Fruit fly (Drosophila melanogaster) whole organism, embryonic: ENCODE results near the gene CG13041.

Experiments used
- B-H2 ChIP-seq: fragments of 200-800 bp; sonication (Bioruptor generic); optimal IDR thresholded peaks from 2 replicates; lab custom pipeline; 2018; ENCODE audit warnings: missing biosample characterization, mild to moderate bottlenecking, missing genetic modification characterization
- CG11247 ChIP-seq: fragments of 200-800 bp; sonication (Bioruptor generic); IDR thresholded peaks from 2 replicates; pipeline ENCODE4 v1.3.6; 2022; ENCODE audit warnings: missing biosample characterization, missing genetic modification characterization
- CG11695 ChIP-seq: fragments of 200-800 bp; sonication (Bioruptor generic); IDR thresholded peaks from 3 replicates; pipeline ENCODE4 v1.3.6; 2022; ENCODE audit warnings: missing biosample characterization, missing genetic modification characterization
- CG12219 ChIP-seq: fragments of 200-800 bp; sonication (Bioruptor generic); optimal IDR thresholded peaks from 3 replicates; lab custom pipeline; 2018; ENCODE audit warnings: missing biosample characterization, mild to moderate bottlenecking, missing genetic modification characterization
- CG13775 ChIP-seq: fragments of 200-800 bp; sonication (Bioruptor generic); optimal IDR thresholded peaks from 3 replicates; lab custom pipeline; 2017; ENCODE audit warnings: missing biosample characterization, mild to moderate bottlenecking, missing genetic modification characterization
- CG14014 ChIP-seq: fragments of 200-800 bp; sonication (Bioruptor generic); IDR thresholded peaks from 2 replicates; pipeline ENCODE4 v1.3.6; 2022; ENCODE audit warnings: missing biosample characterization, missing genetic modification characterization
- CG14710 ChIP-seq: fragments of 200-800 bp; sonication (Bioruptor generic); optimal IDR thresholded peaks from 3 replicates; lab custom pipeline; 2019; ENCODE audit warnings: missing biosample characterization, mild to moderate bottlenecking, missing genetic modification characterization, moderate library complexity
- CG16813 ChIP-seq: fragments of 200-800 bp; sonication (Bioruptor generic); IDR thresholded peaks from 3 replicates; pipeline ENCODE4 v1.3.6; 2022; ENCODE audit warnings: missing biosample characterization, missing genetic modification characterization; ENCODE audit not compliant: partially characterized antibody
- CG16863 ChIP-seq: fragments of 200-800 bp; sonication (Bioruptor generic); optimal IDR thresholded peaks from 3 replicates; lab custom pipeline; 2016; ENCODE audit warnings: missing biosample characterization, missing genetic modification characterization
- CG17912 ChIP-seq: fragments of 200-800 bp; sonication (Bioruptor generic); optimal IDR thresholded peaks from 2 replicates; lab custom pipeline; 2018; ENCODE audit warnings: missing biosample characterization, mild to moderate bottlenecking, missing genetic modification characterization
- CG2202 ChIP-seq: fragments of 200-800 bp; sonication (Bioruptor generic); optimal IDR thresholded peaks from 2 replicates; lab custom pipeline; 2018; ENCODE audit warnings: missing biosample characterization, mild to moderate bottlenecking, missing genetic modification characterization
- CG32767 ChIP-seq: fragments of 200-800 bp; sonication (Bioruptor generic); IDR thresholded peaks from 2 replicates; pipeline ENCODE4 v1.3.6; 2022; ENCODE audit warnings: missing biosample characterization, missing genetic modification characterization
- CG34376 ChIP-seq: fragments of 200-800 bp; sonication (Bioruptor generic); optimal IDR thresholded peaks from 2 replicates; lab custom pipeline; 2018; ENCODE audit warnings: missing biosample characterization, mild to moderate bottlenecking, missing genetic modification characterization
- CG6654 ChIP-seq: fragments of 200-800 bp; sonication (Bioruptor generic); optimal IDR thresholded peaks from 2 replicates; lab custom pipeline; 2017; ENCODE audit warnings: missing biosample characterization, mild to moderate bottlenecking, missing genetic modification characterization
- CG7556 ChIP-seq: fragments of 200-800 bp; sonication (Bioruptor generic); optimal IDR thresholded peaks from 2 replicates; lab custom pipeline; 2017; ENCODE audit warnings: missing biosample characterization, mild to moderate bottlenecking, missing genetic modification characterization
- CG8765 ChIP-seq: fragments of 200-800 bp; sonication (Bioruptor generic); IDR thresholded peaks from 2 replicates; pipeline ENCODE4 v1.3.6; 2022; ENCODE audit warnings: missing biosample characterization, missing genetic modification characterization
- CG8944 ChIP-seq: fragments of 200-800 bp; sonication (Bioruptor generic); optimal IDR thresholded peaks from 3 replicates; lab custom pipeline; 2016; ENCODE audit warnings: missing biosample characterization, missing genetic modification characterization
- CG9727 ChIP-seq: fragments of 200-800 bp; sonication (Bioruptor generic); optimal IDR thresholded peaks from 3 replicates; lab custom pipeline; 2017; ENCODE audit warnings: missing biosample characterization, mild to moderate bottlenecking, missing genetic modification characterization
- D19A ChIP-seq: fragments of 200-800 bp; optimal IDR thresholded peaks from 3 replicates; lab custom pipeline; 2019; ENCODE audit warnings: missing biosample characterization, mild to moderate bottlenecking, missing genetic modification characterization, moderate library complexity
- Dp ChIP-seq: fragments of 200-800 bp; sonication (Bioruptor generic); optimal IDR thresholded peaks from 2 replicates; lab custom pipeline; 2018; ENCODE audit warnings: missing biosample characterization, mild to moderate bottlenecking, missing genetic modification characterization, moderate library complexity
- E2f2 ChIP-seq: fragments of 200-800 bp; sonication (Bioruptor generic); IDR thresholded peaks from 2 replicates; pipeline ENCODE4 v1.3.6; 2022; ENCODE audit warnings: missing biosample characterization, missing genetic modification characterization
- Ets97D ChIP-seq: fragments of 200-800 bp; sonication (Bioruptor generic); optimal IDR thresholded peaks from 3 replicates; lab custom pipeline; 2016; ENCODE audit warnings: missing biosample characterization, missing genetic modification characterization
- H2.0 ChIP-seq: fragments of 200-800 bp; sonication (Bioruptor generic); IDR thresholded peaks from 2 replicates; pipeline ENCODE4 v1.3.6; 2022; ENCODE audit warnings: missing biosample characterization, missing genetic modification characterization
- HHEX ChIP-seq: fragments of 200-800 bp; sonication (Bioruptor generic); optimal IDR thresholded peaks from 3 replicates; lab custom pipeline; 2017; ENCODE audit warnings: missing biosample characterization, mild to moderate bottlenecking, missing genetic modification characterization, missing genetic modification reagents
- HLHmδ ChIP-seq: fragments of 200-800 bp; sonication (Bioruptor generic); optimal IDR thresholded peaks from 2 replicates; lab custom pipeline; 2018; ENCODE audit warnings: missing biosample characterization, mild to moderate bottlenecking, missing genetic modification characterization, moderate library complexity
- Hmx ChIP-seq: fragments of 200-800 bp; sonication (Bioruptor generic); optimal IDR thresholded peaks from 2 replicates; lab custom pipeline; 2016; ENCODE audit warnings: missing biosample characterization, missing genetic modification characterization
- Hr51 ChIP-seq, 2 experiments: fragments of 200-800 bp; sonication (Bioruptor generic); optimal IDR thresholded peaks; 2 replicates in 1 of 2; 3 replicates in 1 of 2; lab custom pipeline; 2016 to 2018; ENCODE audit warnings: missing biosample characterization in 2 of 2, missing genetic modification characterization in 2 of 2, mild to moderate bottlenecking in 1 of 2, moderate library complexity in 1 of 2
- Hsf ChIP-seq: fragments of 200-800 bp; sonication (Bioruptor generic); optimal IDR thresholded peaks from 3 replicates; lab custom pipeline; 2016; ENCODE audit warnings: missing biosample characterization, missing genetic modification characterization
- Nf-YB ChIP-seq: fragments of 200-800 bp; sonication (Bioruptor generic); optimal IDR thresholded peaks from 3 replicates; lab custom pipeline; 2019; ENCODE audit warnings: missing biosample characterization, mild to moderate bottlenecking, missing genetic modification characterization, moderate library complexity
- Pdp1 ChIP-seq, 2 experiments: fragments of 200-800 bp; sonication (Bioruptor generic); optimal IDR thresholded peaks; 3 replicates each; lab custom pipeline; 2016; ENCODE audit warnings: missing biosample characterization in 2 of 2, missing genetic modification characterization in 2 of 2, mild to moderate bottlenecking in 1 of 2, moderate library complexity in 1 of 2
- Spps ChIP-seq: fragments of 200-800 bp; sonication (Bioruptor generic); optimal IDR thresholded peaks from 2 replicates; lab custom pipeline; 2018; ENCODE audit warnings: missing biosample characterization, mild to moderate bottlenecking, missing genetic modification characterization
- bbx ChIP-seq: fragments of 200-800 bp; sonication (Bioruptor generic); IDR thresholded peaks from 2 replicates; pipeline ENCODE4 v1.3.6; 2022; ENCODE audit warnings: missing biosample characterization, missing genetic modification characterization; ENCODE audit not compliant: partially characterized antibody
- cas ChIP-seq: fragments of 200-800 bp; sonication (Bioruptor generic); IDR thresholded peaks from 2 replicates; pipeline ENCODE4 v1.3.6; 2022; ENCODE audit warnings: missing biosample characterization, missing genetic modification characterization
- ci ChIP-seq: fragments of 200-800 bp; sonication (Bioruptor generic); IDR thresholded peaks from 3 replicates; pipeline ENCODE4 v1.3.6; 2022; ENCODE audit warnings: missing biosample characterization, missing genetic modification characterization
- crc ChIP-seq: fragments of 200-800 bp; sonication (Bioruptor generic); optimal IDR thresholded peaks from 2 replicates; lab custom pipeline; 2016; ENCODE audit warnings: missing biosample characterization, missing genetic modification characterization
- cwo ChIP-seq: fragments of 200-800 bp; sonication (Bioruptor generic); optimal IDR thresholded peaks from 3 replicates; lab custom pipeline; 2017; ENCODE audit warnings: missing biosample characterization, missing genetic modification characterization, mild to moderate bottlenecking, moderate library complexity, missing genetic modification reagents
- en ChIP-seq: fragments of 200-800 bp; sonication (Bioruptor generic); optimal IDR thresholded peaks from 2 replicates; lab custom pipeline; 2016; ENCODE audit warnings: missing biosample characterization, missing genetic modification characterization
- eve ChIP-seq, 2 experiments: fragments of >200 bp; optimal IDR thresholded peaks; 2 replicates each; lab custom pipeline; 2017; ENCODE audit warnings: missing biosample characterization in 2 of 2, missing genetic modification characterization in 2 of 2
- fd96Cb ChIP-seq: fragments of 200-800 bp; sonication (Bioruptor generic); optimal IDR thresholded peaks from 2 replicates; lab custom pipeline; 2018; ENCODE audit warnings: missing biosample characterization, mild to moderate bottlenecking, missing genetic modification characterization, moderate library complexity
- gem ChIP-seq: fragments of 200-800 bp; sonication (Bioruptor generic); optimal IDR thresholded peaks from 2 replicates; lab custom pipeline; 2019; ENCODE audit warnings: missing biosample characterization, mild to moderate bottlenecking, missing genetic modification characterization, moderate library complexity
- ind ChIP-seq: fragments of 200-800 bp; sonication (Bioruptor generic); optimal IDR thresholded peaks from 3 replicates; lab custom pipeline; 2016; ENCODE audit warnings: missing biosample characterization, missing genetic modification characterization
- onecut ChIP-seq: fragments of 200-800 bp; sonication (Bioruptor generic); IDR thresholded peaks from 2 replicates; pipeline ENCODE4 v1.3.6; 2022; ENCODE audit warnings: missing biosample characterization, missing genetic modification characterization
- pb ChIP-seq: fragments of 200-800 bp; sonication (Bioruptor generic); optimal IDR thresholded peaks from 3 replicates; lab custom pipeline; 2016; ENCODE audit warnings: missing biosample characterization, missing genetic modification characterization
- peb ChIP-seq: fragments of 200-800 bp; sonication (Bioruptor generic); IDR thresholded peaks from 2 replicates; pipeline ENCODE4 v1.3.6; 2022; ENCODE audit warnings: missing biosample characterization, missing genetic modification characterization
- pzg ChIP-seq: fragments of 200-800 bp; sonication (Bioruptor generic); optimal IDR thresholded peaks from 3 replicates; lab custom pipeline; 2018; ENCODE audit warnings: missing biosample characterization, mild to moderate bottlenecking, missing genetic modification characterization, moderate library complexity
- sug ChIP-seq: fragments of 200-800 bp; optimal IDR thresholded peaks from 2 replicates; lab custom pipeline; 2019; ENCODE audit warnings: missing biosample characterization, mild to moderate bottlenecking, missing genetic modification characterization, moderate library complexity
- tio ChIP-seq: fragments of 200-800 bp; sonication (Bioruptor generic); optimal IDR thresholded peaks from 2 replicates; lab custom pipeline; 2017; ENCODE audit warnings: missing biosample characterization, missing genetic modification characterization, inconsistent platforms
- ttk ChIP-seq: fragments of 200-800 bp; sonication (Bioruptor generic); IDR thresholded peaks from 2 replicates; pipeline ENCODE4 v2.1.2; 2022; ENCODE audit warnings: missing biosample characterization, missing genetic modification characterization
- vfl ChIP-seq: fragments of 200-800 bp; sonication (Bioruptor generic); optimal IDR thresholded peaks from 2 replicates; lab custom pipeline; 2016; ENCODE audit warnings: missing biosample characterization, missing genetic modification characterization
- wdn ChIP-seq: fragments of 200-800 bp; sonication (Bioruptor generic); IDR thresholded peaks from 2 replicates; pipeline ENCODE4 v1.3.6; 2022; ENCODE audit warnings: missing biosample characterization, missing genetic modification characterization

CG13041 gene

dm6 chr3L:16305820-16306650 is 13.3 kb downstream of the CG13041 start, which contains the start of the genes CG13043 and CG13063 (continued):
- TF ChIP-seq onecut (GFP tag; lab: Robert Waterston, UW) (no peak), CG13775 (no peak), ind (no peak), Hmx (GFP tag; lab: Kevin White, UChicago) (no peak), Ets97D (no peak), CG34376 (GFP tag; lab: Kevin White, UChicago) (no peak), sug (no peak), Dp (GFP tag; lab: Kevin White, UChicago) (no peak), cwo (GFP tag; lab: Kevin White, UChicago) (no peak), HLHmδ (no peak), CG16863 (GFP tag; lab: Kevin White, UChicago) (no peak), fd96Cb (no peak), Hsf (GFP tag; lab: Kevin White, UChicago) (no peak), CG2202 (no peak), CG7556 (GFP tag; lab: Kevin White, UChicago) (peak; percentile 11), crc (no peak), ci (0 out of 3 replicates have a peak, but pooled peaks have one; percentile 32), D19A (tag; lab: Kevin White, UChicago) (no peak), B-H2 (GFP tag; lab: Kevin White, UChicago) (no peak), CG11695 (GFP tag; lab: Robert Waterston, UW) (no peak), Hr51 (GFP tag; optimal IDR thresholded peaks at IDR 0.05; lab: Kevin White, UChicago) (peak in 1 of 2 experiments; percentile 37), CG11247 (GFP tag; lab: Robert Waterston, UW) (no peak), peb (GFP tag; lab: Robert Waterston, UW) (no peak), CG14710 (tag; lab: Kevin White, UChicago) (no peak), CG8944 (no peak), CG8765 (GFP tag; lab: Robert Waterston, UW) (no peak), Nf-YB (GFP tag; lab: Kevin White, UChicago) (no peak), E2f2 (no peak), CG17912 (GFP tag; lab: Kevin White, UChicago) (no peak), cas (GFP tag; lab: Robert Waterston, UW) (no peak), bbx (no peak), CG14014 (no peak), ttk (GFP tag; lab: Robert Waterston, UW) (no peak), HHEX (GFP tag; lab: Kevin White, UChicago) (no peak), wdn (GFP tag; lab: Robert Waterston, UW) (no peak), CG32767 (GFP tag; lab: Robert Waterston, UW) (no peak), en (GFP tag; lab: Kevin White, UChicago) (no peak), vfl (no peak), pzg (no peak), CG16813 (GFP tag; lab: Robert Waterston, UW) (no peak), gem (tag; lab: Kevin White, UChicago) (peak; percentile 59), Pdp1 (GFP tag; optimal IDR thresholded peaks at IDR 0.05; lab: Kevin White, UChicago) (no peak), CG9727 (GFP tag; lab: Kevin White, UChicago) (no peak), tio (no peak), pb (GFP tag; lab: Kevin White, UChicago) (no peak), eve (GFP tag; optimal IDR thresholded peaks at IDR 0.05; lab: Kevin White, UChicago) (no peak), H2.0 (GFP tag; lab: Robert Waterston, UW) (0 out of 2 replicates have a peak, but pooled peaks have one; percentile 17), CG6654 (no peak), CG12219 (GFP tag; lab: Kevin White, UChicago) (no peak), Spps (no peak)
